Fruit fly (Drosophila melanogaster) whole organism, prepupa: ENCODE data around the gene Cpr23B.

Experiments
- Blimp-1 ChIP-seq: fragments of 200-800 bp; sonication (Bioruptor generic); optimal IDR thresholded peaks from 3 replicates; lab custom pipeline; 2017; ENCODE audit warnings: missing biosample characterization, missing genetic modification characterization, mild to moderate bottlenecking, moderate library complexity, missing genetic modification reagents
- CG11294 ChIP-seq: fragments of 200-800 bp; sonication (Bioruptor generic); IDR thresholded peaks from 2 replicates; pipeline ENCODE4 v1.3.6; 2022; ENCODE audit warnings: missing biosample characterization, missing genetic modification characterization
- CG11762 ChIP-seq: fragments of 200-800 bp; sonication (Bioruptor generic); optimal IDR thresholded peaks from 3 replicates; lab custom pipeline; 2016; ENCODE audit warnings: missing biosample characterization, missing genetic modification characterization; ENCODE audit not compliant: insufficient read depth
- CG11902 ChIP-seq: fragments of 200-800 bp; sonication (Bioruptor generic); optimal IDR thresholded peaks from 3 replicates; lab custom pipeline; 2016; ENCODE audit warnings: missing biosample characterization, missing genetic modification characterization
- CG15336 ChIP-seq: fragments of 200-800 bp; sonication (Bioruptor generic); IDR thresholded peaks from 2 replicates; pipeline ENCODE4 v1.3.6; 2022; ENCODE audit warnings: missing biosample characterization, missing genetic modification characterization
- CG1621 ChIP-seq: fragments of 200-800 bp; sonication (Bioruptor generic); optimal IDR thresholded peaks from 3 replicates; lab custom pipeline; 2018; ENCODE audit warnings: missing biosample characterization, mild to moderate bottlenecking, missing genetic modification characterization
- CG16779 ChIP-seq: fragments of 200-800 bp; sonication (Bioruptor generic); optimal IDR thresholded peaks from 3 replicates; lab custom pipeline; 2017; ENCODE audit warnings: missing biosample characterization, mild to moderate bottlenecking, missing genetic modification characterization
- CG3032 ChIP-seq: fragments of 200-800 bp; optimal IDR thresholded peaks from 2 replicates; lab custom pipeline; 2019; ENCODE audit warnings: missing biosample characterization, mild to moderate bottlenecking, missing genetic modification characterization, moderate library complexity
- CG31627 ChIP-seq: fragments of 200-800 bp; sonication (Bioruptor generic); optimal IDR thresholded peaks from 3 replicates; lab custom pipeline; 2016; ENCODE audit warnings: missing biosample characterization, missing genetic modification characterization
- CG32006 ChIP-seq: fragments of 200-800 bp; sonication (Bioruptor generic); optimal IDR thresholded peaks from 3 replicates; lab custom pipeline; 2017; ENCODE audit warnings: missing biosample characterization, mild to moderate bottlenecking, missing genetic modification characterization
- CG34406 ChIP-seq: fragments of 200-800 bp; sonication (Bioruptor generic); optimal IDR thresholded peaks from 3 replicates; lab custom pipeline; 2016; ENCODE audit warnings: missing biosample characterization, missing genetic modification characterization
- CG3919 ChIP-seq: fragments of 200-800 bp; sonication (Bioruptor generic); optimal IDR thresholded peaks from 3 replicates; lab custom pipeline; 2016; ENCODE audit warnings: missing biosample characterization, missing genetic modification characterization
- CG4318 ChIP-seq: fragments of 200-800 bp; sonication (Bioruptor generic); optimal IDR thresholded peaks from 3 replicates; lab custom pipeline; 2017; ENCODE audit warnings: missing biosample characterization, mild to moderate bottlenecking, missing genetic modification characterization
- CG6163 ChIP-seq: fragments of 200-800 bp; sonication (Bioruptor generic); IDR thresholded peaks from 3 replicates; pipeline ENCODE4 v1.3.6; 2022; ENCODE audit warnings: missing biosample characterization, missing genetic modification characterization
- CG6792 ChIP-seq: fragments of 200-800 bp; sonication (Bioruptor generic); optimal IDR thresholded peaks from 3 replicates; lab custom pipeline; 2016; ENCODE audit warnings: missing biosample characterization, missing genetic modification characterization
- CG6854 ChIP-seq: fragments of 200-800 bp; sonication (Bioruptor generic); optimal IDR thresholded peaks from 2 replicates; lab custom pipeline; 2017; ENCODE audit warnings: missing biosample characterization, mild to moderate bottlenecking, missing genetic modification characterization
- CG7368 ChIP-seq: fragments of 200-800 bp; sonication (Bioruptor generic); optimal IDR thresholded peaks from 3 replicates; lab custom pipeline; 2016; ENCODE audit warnings: missing biosample characterization, missing genetic modification characterization
- CG8319 ChIP-seq: fragments of 200-800 bp; sonication (Bioruptor generic); optimal IDR thresholded peaks from 3 replicates; lab custom pipeline; 2016; ENCODE audit warnings: missing biosample characterization, missing genetic modification characterization
- CG8632 ChIP-seq: fragments of 200-800 bp; sonication (Bioruptor generic); optimal IDR thresholded peaks from 3 replicates; lab custom pipeline; 2016; ENCODE audit warnings: missing biosample characterization, missing genetic modification characterization
- CG9139 ChIP-seq: fragments of 200-800 bp; sonication (Bioruptor generic); optimal IDR thresholded peaks from 3 replicates; lab custom pipeline; 2017; ENCODE audit warnings: missing biosample characterization, mild to moderate bottlenecking, missing genetic modification characterization
- Eip75B ChIP-seq: fragments of 200-800 bp; sonication (Bioruptor generic); optimal IDR thresholded peaks from 3 replicates; lab custom pipeline; 2016; ENCODE audit warnings: missing biosample characterization, missing genetic modification characterization
- Eip78C ChIP-seq: fragments of 200-800 bp; sonication (Bioruptor generic); peaks from one replicate; lab custom pipeline; 2016; ENCODE audit warnings: missing biosample characterization, missing genetic modification characterization
- Eip93F ChIP-seq: fragments of 200-800 bp; sonication (Bioruptor generic); optimal IDR thresholded peaks from 2 replicates; lab custom pipeline; 2016; ENCODE audit warnings: missing biosample characterization, mild to moderate bottlenecking, missing genetic modification characterization
- Ets21C ChIP-seq: fragments of 200-800 bp; sonication (Bioruptor generic); optimal IDR thresholded peaks from 3 replicates; lab custom pipeline; 2016; ENCODE audit warnings: missing biosample characterization, missing genetic modification characterization
- Ets96B ChIP-seq: fragments of 200-800 bp; optimal IDR thresholded peaks from 2 replicates; lab custom pipeline; 2019; ENCODE audit warnings: missing biosample characterization, mild to moderate bottlenecking, missing genetic modification characterization, moderate library complexity
- Gug ChIP-seq: fragments of 200-800 bp; sonication (Bioruptor generic); IDR thresholded peaks from 2 replicates; pipeline ENCODE4 v1.3.6; 2022; ENCODE audit warnings: missing biosample characterization, missing genetic modification characterization
- Hr4 ChIP-seq: fragments of 200-800 bp; sonication (Bioruptor generic); optimal IDR thresholded peaks from 3 replicates; lab custom pipeline; 2016; ENCODE audit warnings: missing biosample characterization, missing genetic modification characterization
- Lpt ChIP-seq: fragments of 200-800 bp; sonication (Bioruptor generic); optimal IDR thresholded peaks from 3 replicates; lab custom pipeline; 2016; ENCODE audit warnings: missing biosample characterization, missing genetic modification characterization
- Met ChIP-seq: fragments of 200-800 bp; sonication (Bioruptor generic); optimal IDR thresholded peaks from 3 replicates; lab custom pipeline; 2016; ENCODE audit warnings: missing biosample characterization, missing genetic modification characterization
- OdsH ChIP-seq: fragments of 200-800 bp; sonication (Bioruptor generic); optimal IDR thresholded peaks from 3 replicates; lab custom pipeline; 2016; ENCODE audit warnings: missing biosample characterization, missing genetic modification characterization
- Smox ChIP-seq: fragments of 200-800 bp; sonication (Bioruptor generic); optimal IDR thresholded peaks from 3 replicates; lab custom pipeline; 2016; ENCODE audit warnings: missing biosample characterization, missing genetic modification characterization
- Sox102F ChIP-seq: fragments of 200-800 bp; sonication (Bioruptor generic); optimal IDR thresholded peaks from 2 replicates; lab custom pipeline; 2016; ENCODE audit warnings: missing biosample characterization, mild to moderate bottlenecking, missing genetic modification characterization
- Sox14 ChIP-seq: fragments of 200-800 bp; sonication (Bioruptor generic); optimal IDR thresholded peaks from 3 replicates; lab custom pipeline; 2016; ENCODE audit warnings: missing biosample characterization, missing genetic modification characterization
- Sox15 ChIP-seq: fragments of 200-800 bp; sonication (Bioruptor generic); optimal IDR thresholded peaks from 3 replicates; lab custom pipeline; 2016; ENCODE audit warnings: missing biosample characterization, missing genetic modification characterization
- acj6 ChIP-seq: fragments of 200-800 bp; sonication (Bioruptor generic); optimal IDR thresholded peaks from 3 replicates; lab custom pipeline; 2016; ENCODE audit warnings: missing biosample characterization, missing genetic modification characterization
- cyc ChIP-seq: fragments of 200-800 bp; sonication (Bioruptor generic); optimal IDR thresholded peaks from 3 replicates; lab custom pipeline; 2016; ENCODE audit warnings: missing biosample characterization, missing genetic modification characterization
- dsx ChIP-seq: fragments of 200-800 bp; optimal IDR thresholded peaks from 3 replicates; lab custom pipeline; 2019; ENCODE audit warnings: missing biosample characterization, mild to moderate bottlenecking, missing genetic modification characterization, moderate library complexity; ENCODE audit not compliant: poor library complexity, severe bottlenecking
- eg ChIP-seq: fragments of 200-800 bp; sonication (Bioruptor generic); IDR thresholded peaks from 3 replicates; pipeline ENCODE4 v1.3.6; 2022; ENCODE audit warnings: missing biosample characterization, missing genetic modification characterization
- esn ChIP-seq: fragments of 200-800 bp; sonication (Bioruptor generic); optimal IDR thresholded peaks from 2 replicates; lab custom pipeline; 2016; ENCODE audit warnings: missing biosample characterization, mild to moderate bottlenecking, missing genetic modification characterization, moderate library complexity
- fd59A ChIP-seq: fragments of 200-800 bp; sonication (Bioruptor generic); optimal IDR thresholded peaks from 2 replicates; lab custom pipeline; 2017; ENCODE audit warnings: missing biosample characterization, mild to moderate bottlenecking, missing genetic modification characterization, missing genetic modification reagents
- fd85E ChIP-seq: fragments of 200-800 bp; sonication (Bioruptor generic); optimal IDR thresholded peaks from 3 replicates; lab custom pipeline; 2016; ENCODE audit warnings: missing biosample characterization, missing genetic modification characterization
- fkh ChIP-seq: fragments of 200-800 bp; sonication (Bioruptor generic); optimal IDR thresholded peaks from 3 replicates; lab custom pipeline; 2017; ENCODE audit warnings: missing biosample characterization, mild to moderate bottlenecking, missing genetic modification characterization, moderate library complexity
- lz ChIP-seq: fragments of 200-800 bp; sonication (Bioruptor generic); optimal IDR thresholded peaks from 3 replicates; lab custom pipeline; 2016; ENCODE audit warnings: missing biosample characterization, missing genetic modification characterization
- net ChIP-seq: fragments of 200-800 bp; sonication (Bioruptor generic); optimal IDR thresholded peaks from 3 replicates; lab custom pipeline; 2016; ENCODE audit warnings: missing biosample characterization, missing genetic modification characterization
- pdm3 ChIP-seq: fragments of 200-800 bp; sonication (Bioruptor generic); optimal IDR thresholded peaks from 3 replicates; lab custom pipeline; 2016; ENCODE audit warnings: missing biosample characterization, missing genetic modification characterization
- salr ChIP-seq, 2 experiments: fragments of 200-800 bp; sonication (Bioruptor generic); optimal IDR thresholded peaks; 3 replicates each; lab custom pipeline; 2016 to 2018; ENCODE audit warnings: missing biosample characterization in 2 of 2, missing genetic modification characterization in 2 of 2, mild to moderate bottlenecking in 1 of 2
- spab ChIP-seq: fragments of 200-800 bp; sonication (Bioruptor generic); optimal IDR thresholded peaks from 2 replicates; lab custom pipeline; 2017; ENCODE audit warnings: missing biosample characterization, mild to moderate bottlenecking, missing genetic modification characterization, missing genetic modification reagents
- ss ChIP-seq, 2 experiments: fragments of 200-800 bp; sonication (Bioruptor generic); optimal IDR thresholded peaks; 2 replicates in 1 of 2; 3 replicates in 1 of 2; lab custom pipeline; 2017 to 2018; ENCODE audit warnings: mild to moderate bottlenecking in 2 of 2, missing biosample characterization in 2 of 2, missing genetic modification characterization in 2 of 2, moderate library complexity in 1 of 2
- svp ChIP-seq: fragments of 200-800 bp; sonication (Bioruptor generic); peaks from one replicate; lab custom pipeline; 2016; ENCODE audit warnings: missing biosample characterization, missing genetic modification characterization
- topi ChIP-seq: fragments of 200-800 bp; sonication (Bioruptor generic); optimal IDR thresholded peaks from 3 replicates; lab custom pipeline; 2016; ENCODE audit warnings: missing biosample characterization, missing genetic modification characterization

The Cpr23B gene

dm6 chr2L:2855773-2856615 is 17.8 kb downstream of the Cpr23B start, which contains the start of the genes CG3104 and RpS21:
Gene CG3104, minus strand, starts transcription at chr2L:2855778.
Gene RpS21, plus strand, starts transcription at chr2L:2856070.
- TF ChIP-seq Blimp-1 (GFP tag; lab: Kevin White, UChicago) (peak; percentile 55), Hr4 (peak; percentile 23), Eip78C (GFP tag; lab: Kevin White, UChicago) (peak; percentile 89), CG11294 (GFP tag; lab: Robert Waterston, UW) (0 out of 2 replicates have a peak, but pooled peaks have one; percentile 19), Smox (peak; percentile 65), CG3032 (tag; lab: Kevin White, UChicago) (peak; percentile 70), Ets96B (peak; percentile 47), OdsH (GFP tag; lab: Kevin White, UChicago) (peak; percentile 68), Gug (GFP tag; lab: Robert Waterston, UW) (0 out of 2 replicates have a peak, but pooled peaks have one; percentile 15), dsx (GFP tag; lab: Kevin White, UChicago) (peak; percentile 37), CG4318 (GFP tag; lab: Kevin White, UChicago) (peak; percentile 13), CG6163 (GFP tag; lab: Robert Waterston, UW) (peak; percentile 89), cyc (GFP tag; lab: Kevin White, UChicago) (peak; percentile 84), svp (GFP tag; lab: Kevin White, UChicago) (peak; percentile 70), ss (GFP tag; optimal IDR thresholded peaks at IDR 0.05; lab: Kevin White, UChicago) (peak; percentile 68 to 77), CG11762 (GFP tag; lab: Kevin White, UChicago) (peak; percentile 45), spab (GFP tag; lab: Kevin White, UChicago) (peak; percentile 38), Sox14 (GFP tag; lab: Kevin White, UChicago) (peak; percentile 60), CG8632 (GFP tag; lab: Kevin White, UChicago) (peak; percentile 52), CG16779 (tag; lab: Kevin White, UChicago) (peak; percentile 48), CG6792 (peak; percentile 62), CG9139 (GFP tag; lab: Kevin White, UChicago) (peak; percentile 16), net (GFP tag; lab: Kevin White, UChicago) (peak; percentile 71), CG6854 (GFP tag; lab: Kevin White, UChicago) (peak; percentile 72), salr (GFP tag; optimal IDR thresholded peaks at IDR 0.05; lab: Kevin White, UChicago) (peak; percentile 38 to 79), Ets21C (GFP tag; lab: Kevin White, UChicago) (peak; percentile 11), fd59A (GFP tag; lab: Kevin White, UChicago) (peak; percentile 50), Eip93F (GFP tag; lab: Kevin White, UChicago) (peak; percentile 79), CG1621 (tag; lab: Kevin White, UChicago) (peak; percentile 51), fd85E (GFP tag; lab: Kevin White, UChicago) (no peak), CG15336 (no peak), CG7368 (GFP tag; lab: Kevin White, UChicago) (peak; percentile 64), CG32006 (peak; percentile 46), CG8319 (peak; percentile 51), Sox15 (GFP tag; lab: Kevin White, UChicago) (peak; percentile 60), CG3919 (GFP tag; lab: Kevin White, UChicago) (peak; percentile 81), esn (GFP tag; lab: Kevin White, UChicago) (peak; percentile 76), eg (GFP tag; lab: Robert Waterston, UW) (peak; percentile 83), CG11902 (peak; percentile 53), CG34406 (peak; percentile 56), CG31627 (GFP tag; lab: Kevin White, UChicago) (peak; percentile 85), acj6 (GFP tag; lab: Kevin White, UChicago) (peak; percentile 59), Met (GFP tag; lab: Kevin White, UChicago) (peak; percentile 71), Sox102F (GFP tag; lab: Kevin White, UChicago) (peak; percentile 62), lz (peak; percentile 78), Eip75B (GFP tag; lab: Kevin White, UChicago) (peak; percentile 53), fkh (peak; percentile 73), topi (GFP tag; lab: Kevin White, UChicago) (peak; percentile 71), pdm3 (peak; percentile 70), Lpt (peak; percentile 46)
